Fruit fly (Drosophila melanogaster) whole organism, embryonic: ENCODE data around the gene CG7484.
A peak's percentile ranks its signal among the peaks of the same experiment; 100 is the strongest.

Experiments used
- Abd-B ChIP-seq: fragments of 200-800 bp; sonication (Bioruptor generic); optimal IDR thresholded peaks from 2 replicates; lab custom pipeline; 2018; ENCODE audit warnings: missing biosample characterization, mild to moderate bottlenecking, missing genetic modification characterization, moderate library complexity
- BtbVII ChIP-seq: fragments of 200-800 bp; sonication (Bioruptor generic); optimal IDR thresholded peaks from 3 replicates; lab custom pipeline; 2017; ENCODE audit warnings: missing biosample characterization, mild to moderate bottlenecking, missing genetic modification characterization
- CG10565 ChIP-seq: fragments of 200-800 bp; sonication (Bioruptor generic); optimal IDR thresholded peaks from 3 replicates; lab custom pipeline; 2016; ENCODE audit warnings: missing biosample characterization, mild to moderate bottlenecking, missing genetic modification characterization
- CG10654 ChIP-seq: fragments of 200-800 bp; sonication (Bioruptor generic); optimal IDR thresholded peaks from 2 replicates; lab custom pipeline; 2016; ENCODE audit warnings: missing biosample characterization, missing genetic modification characterization
- CG1529 ChIP-seq: fragments of 200-800 bp; sonication (Bioruptor generic); optimal IDR thresholded peaks from 3 replicates; lab custom pipeline; 2018; ENCODE audit warnings: missing biosample characterization, missing genetic modification characterization
- CG1603 ChIP-seq: fragments of 200-800 bp; sonication (Bioruptor generic); optimal IDR thresholded peaks from 2 replicates; lab custom pipeline; 2019; ENCODE audit warnings: missing biosample characterization, mild to moderate bottlenecking, missing genetic modification characterization, moderate library complexity
- CG16863 ChIP-seq: fragments of 200-800 bp; sonication (Bioruptor generic); optimal IDR thresholded peaks from 3 replicates; lab custom pipeline; 2016; ENCODE audit warnings: missing biosample characterization, missing genetic modification characterization
- CG17612 ChIP-seq: fragments of 200-800 bp; sonication (Bioruptor generic); IDR thresholded peaks from 2 replicates; pipeline ENCODE4 v1.3.6; 2022; ENCODE audit warnings: missing biosample characterization, missing genetic modification characterization
- CG18011 ChIP-seq: fragments of 200-800 bp; sonication (Bioruptor generic); optimal IDR thresholded peaks from 2 replicates; lab custom pipeline; 2017; ENCODE audit warnings: missing biosample characterization, missing genetic modification characterization, mild to moderate bottlenecking, moderate library complexity, missing genotype
- CG30431 ChIP-seq: fragments of 200-800 bp; sonication (Bioruptor generic); optimal IDR thresholded peaks from 2 replicates; lab custom pipeline; 2017; ENCODE audit warnings: missing biosample characterization, missing genetic modification characterization
- CG32772 ChIP-seq: fragments of 200-800 bp; sonication (Bioruptor generic); IDR thresholded peaks from 2 replicates; pipeline ENCODE4 v1.3.6; 2022; ENCODE audit warnings: missing biosample characterization, missing genetic modification characterization
- CG4360 ChIP-seq: fragments of 200-800 bp; sonication (Bioruptor generic); IDR thresholded peaks from 2 replicates; pipeline ENCODE4 v1.3.6; 2022; ENCODE audit warnings: missing biosample characterization, missing genetic modification characterization
- CG4707 ChIP-seq: fragments of 200-800 bp; sonication (Bioruptor generic); optimal IDR thresholded peaks from 2 replicates; lab custom pipeline; 2018; ENCODE audit warnings: missing biosample characterization, mild to moderate bottlenecking, missing genetic modification characterization, moderate library complexity
- CG6683 ChIP-seq: fragments of 200-800 bp; sonication (Bioruptor generic); optimal IDR thresholded peaks from 2 replicates; lab custom pipeline; 2017; ENCODE audit warnings: missing biosample characterization, mild to moderate bottlenecking, missing genetic modification characterization, missing genetic modification reagents
- Chrac-16 ChIP-seq: fragments of 200-800 bp; sonication (Bioruptor generic); optimal IDR thresholded peaks from 3 replicates; lab custom pipeline; 2016; ENCODE audit warnings: missing biosample characterization, missing genetic modification characterization
- D ChIP-seq, 2 experiments: fragments of 200-800 bp in 1 of 2; fragments of >200 bp in 1 of 2; sonication (Bioruptor generic) in 1 of 2; optimal IDR thresholded peaks; 2 replicates in 1 of 2; 3 replicates in 1 of 2; lab custom pipeline; 2017; ENCODE audit warnings: mild to moderate bottlenecking in 1 of 2, missing biosample characterization in 1 of 2, missing genetic modification characterization in 1 of 2, missing genetic modification reagents in 1 of 2
- H2.0 ChIP-seq: fragments of 200-800 bp; sonication (Bioruptor generic); IDR thresholded peaks from 2 replicates; pipeline ENCODE4 v1.3.6; 2022; ENCODE audit warnings: missing biosample characterization, missing genetic modification characterization
- HHEX ChIP-seq: fragments of 200-800 bp; sonication (Bioruptor generic); optimal IDR thresholded peaks from 3 replicates; lab custom pipeline; 2017; ENCODE audit warnings: missing biosample characterization, mild to moderate bottlenecking, missing genetic modification characterization, missing genetic modification reagents
- Hmx ChIP-seq: fragments of 200-800 bp; sonication (Bioruptor generic); optimal IDR thresholded peaks from 2 replicates; lab custom pipeline; 2016; ENCODE audit warnings: missing biosample characterization, missing genetic modification characterization
- Hr78 ChIP-seq, 2 experiments: fragments of 200-800 bp in 1 of 2; fragments of >200 bp in 1 of 2; sonication (Bioruptor generic) in 1 of 2; optimal IDR thresholded peaks; 2 replicates each; lab custom pipeline; 2017 to 2019; ENCODE audit warnings: missing biosample characterization in 2 of 2, missing genetic modification characterization in 2 of 2, mild to moderate bottlenecking in 1 of 2, moderate library complexity in 1 of 2
- Lpt ChIP-seq: fragments of >200 bp; optimal IDR thresholded peaks from 2 replicates; lab custom pipeline; 2018; ENCODE audit warnings: missing biosample characterization, missing genetic modification characterization
- Mad ChIP-seq: fragments of 200-800 bp; sonication (Bioruptor generic); optimal IDR thresholded peaks from 2 replicates; lab custom pipeline; 2016; ENCODE audit warnings: missing biosample characterization, missing genetic modification characterization
- Myb ChIP-seq: fragments of 200-800 bp; sonication (Bioruptor generic); optimal IDR thresholded peaks from 2 replicates; lab custom pipeline; 2016; ENCODE audit warnings: missing biosample characterization, missing genetic modification characterization
- Sox102F ChIP-seq: fragments of 200-800 bp; sonication (Bioruptor generic); optimal IDR thresholded peaks from 2 replicates; lab custom pipeline; 2018; ENCODE audit warnings: missing biosample characterization, mild to moderate bottlenecking, missing genetic modification characterization, moderate library complexity
- Stat92E ChIP-seq, 3 experiments: fragments of >200 bp in 2 of 3; fragments of 200-800 bp in 1 of 3; sonication (Bioruptor generic) in 1 of 3; optimal IDR thresholded peaks; 2 replicates each; lab custom pipeline; 2017 to 2019; ENCODE audit warnings: missing biosample characterization in 3 of 3, missing genetic modification characterization in 3 of 3, mild to moderate bottlenecking in 1 of 3, moderate library complexity in 1 of 3
- az2 ChIP-seq: fragments of 200-800 bp; sonication (Bioruptor generic); optimal IDR thresholded peaks from 3 replicates; lab custom pipeline; 2016; ENCODE audit warnings: missing biosample characterization, missing genetic modification characterization
- bbx ChIP-seq: fragments of 200-800 bp; sonication (Bioruptor generic); IDR thresholded peaks from 2 replicates; pipeline ENCODE4 v1.3.6; 2022; ENCODE audit warnings: missing biosample characterization, missing genetic modification characterization; ENCODE audit not compliant: partially characterized antibody
- cas ChIP-seq: fragments of 200-800 bp; sonication (Bioruptor generic); IDR thresholded peaks from 2 replicates; pipeline ENCODE4 v1.3.6; 2022; ENCODE audit warnings: missing biosample characterization, missing genetic modification characterization
- caup ChIP-seq: fragments of 200-800 bp; sonication (Bioruptor generic); optimal IDR thresholded peaks from 3 replicates; lab custom pipeline; 2017; ENCODE audit warnings: missing biosample characterization, mild to moderate bottlenecking, missing genetic modification characterization, moderate library complexity; ENCODE audit not compliant: severe bottlenecking
- chn ChIP-seq: fragments of 200-800 bp; sonication (Bioruptor generic); optimal IDR thresholded peaks from 2 replicates; lab custom pipeline; 2016; ENCODE audit warnings: missing biosample characterization, missing genetic modification characterization
- crp ChIP-seq, 2 experiments: fragments of 200-800 bp; sonication (Bioruptor generic); optimal IDR thresholded peaks; 2 replicates in 1 of 2; 3 replicates in 1 of 2; lab custom pipeline; 2017; ENCODE audit warnings: missing biosample characterization in 2 of 2, missing genetic modification characterization in 2 of 2, mild to moderate bottlenecking in 1 of 2, moderate library complexity in 1 of 2
- dimm ChIP-seq: fragments of 200-800 bp; sonication (Bioruptor generic); IDR thresholded peaks from 2 replicates; pipeline ENCODE4 v1.3.6; 2022; ENCODE audit warnings: missing biosample characterization, missing genetic modification characterization
- fd64A ChIP-seq: fragments of 200-800 bp; sonication (Bioruptor generic); optimal IDR thresholded peaks from 3 replicates; lab custom pipeline; 2018; ENCODE audit warnings: missing biosample characterization, mild to moderate bottlenecking, missing genetic modification characterization
- fu2 ChIP-seq: fragments of 200-800 bp; sonication (Bioruptor generic); optimal IDR thresholded peaks from 2 replicates; lab custom pipeline; 2016; ENCODE audit warnings: missing biosample characterization, missing genetic modification characterization
- gem ChIP-seq: fragments of 200-800 bp; sonication (Bioruptor generic); optimal IDR thresholded peaks from 2 replicates; lab custom pipeline; 2019; ENCODE audit warnings: missing biosample characterization, mild to moderate bottlenecking, missing genetic modification characterization, moderate library complexity
- gsb ChIP-seq: fragments of 200-800 bp; sonication (Bioruptor generic); IDR thresholded peaks from 2 replicates; pipeline ENCODE4 v1.3.6; 2022; ENCODE audit warnings: missing biosample characterization, missing genetic modification characterization
- h ChIP-seq: fragments of >200 bp; optimal IDR thresholded peaks from 2 replicates; lab custom pipeline; 2017
- jigr1 ChIP-seq: fragments of 200-800 bp; sonication (Bioruptor generic); IDR thresholded peaks from 3 replicates; pipeline ENCODE4 v1.3.6; 2022; ENCODE audit warnings: missing biosample characterization, missing genetic modification characterization
- pb ChIP-seq: fragments of 200-800 bp; sonication (Bioruptor generic); optimal IDR thresholded peaks from 3 replicates; lab custom pipeline; 2016; ENCODE audit warnings: missing biosample characterization, missing genetic modification characterization
- pzg ChIP-seq: fragments of 200-800 bp; sonication (Bioruptor generic); optimal IDR thresholded peaks from 3 replicates; lab custom pipeline; 2018; ENCODE audit warnings: missing biosample characterization, mild to moderate bottlenecking, missing genetic modification characterization, moderate library complexity
- sim ChIP-seq: fragments of 200-800 bp; sonication (Bioruptor generic); IDR thresholded peaks from 2 replicates; pipeline ENCODE4 v1.3.6; 2022; ENCODE audit warnings: missing biosample characterization, missing genetic modification characterization
- slou ChIP-seq: fragments of 200-800 bp; sonication (Bioruptor generic); optimal IDR thresholded peaks from 3 replicates; lab custom pipeline; 2016; ENCODE audit warnings: missing biosample characterization, missing genetic modification characterization
- toy ChIP-seq: fragments of 200-800 bp; sonication (Bioruptor generic); IDR thresholded peaks from 2 replicates; pipeline ENCODE4 v1.3.6; 2022; ENCODE audit warnings: missing biosample characterization, missing genetic modification characterization
- tup ChIP-seq: fragments of 200-800 bp; sonication (Bioruptor generic); optimal IDR thresholded peaks from 2 replicates; lab custom pipeline; 2016; ENCODE audit warnings: missing biosample characterization, mild to moderate bottlenecking, missing genetic modification characterization, moderate library complexity
- unc-4 ChIP-seq: fragments of 200-800 bp; sonication (Bioruptor generic); IDR thresholded peaks from 2 replicates; pipeline ENCODE4 v1.3.6; 2022; ENCODE audit warnings: missing biosample characterization, missing genetic modification characterization; ENCODE audit not compliant: partially characterized antibody
- vfl ChIP-seq: fragments of 200-800 bp; sonication (Bioruptor generic); optimal IDR thresholded peaks from 2 replicates; lab custom pipeline; 2016; ENCODE audit warnings: missing biosample characterization, missing genetic modification characterization
- zen ChIP-seq: fragments of 200-800 bp; sonication (Bioruptor generic); optimal IDR thresholded peaks from 3 replicates; lab custom pipeline; 2018; ENCODE audit warnings: missing biosample characterization, mild to moderate bottlenecking, missing genetic modification characterization, moderate library complexity

Gene CG7484

dm6 chr3L:17658423-17659267, 4.2 kb downstream of the CG7484 start (continued):
- TF ChIP-seq Stat92E (GFP tag; optimal IDR thresholded peaks at IDR 0.05; lab: Kevin White, UChicago) (no peak), az2 (GFP tag; lab: Kevin White, UChicago) (peak; percentile 82), jigr1 (peak; percentile 70; the same call in 2 of the 3 replicates), gsb (GFP tag; lab: Robert Waterston, UW) (peak; percentile 89), pb (GFP tag; lab: Kevin White, UChicago) (peak; percentile 84), fd64A (GFP tag; lab: Kevin White, UChicago) (peak; percentile 86), CG32772 (peak; percentile 92), Mad (GFP tag; lab: Kevin White, UChicago) (peak; percentile 77), Sox102F (peak; percentile 89), CG1529 (GFP tag; lab: Kevin White, UChicago) (peak; percentile 73), H2.0 (GFP tag; lab: Robert Waterston, UW) (peak; percentile 89), crp (GFP tag; optimal IDR thresholded peaks at IDR 0.05; lab: Kevin White, UChicago) (peak in 1 of 2 experiments; percentile 24), CG1603 (tag; lab: Kevin White, UChicago) (peak; percentile 94), tup (GFP tag; lab: Kevin White, UChicago) (peak; percentile 81), toy (GFP tag; lab: Robert Waterston, UW) (peak; percentile 85), CG10654 (peak; percentile 74), BtbVII (GFP tag; lab: Kevin White, UChicago) (peak; percentile 89), Lpt (GFP tag; lab: Kevin White, UChicago) (no peak), Chrac-16 (peak; percentile 78), dimm (peak; percentile 84), chn (peak; percentile 88), zen (peak; percentile 69), h (lab: Kevin White, UChicago) (no peak), CG4707 (GFP tag; lab: Kevin White, UChicago) (peak; percentile 70), CG4360 (peak; percentile 69), cas (peak; percentile 85), fu2 (peak; percentile 92), caup (peak; percentile 91), slou (GFP tag; lab: Kevin White, UChicago) (peak; percentile 77), pzg (GFP tag; lab: Kevin White, UChicago) (peak; percentile 27), Abd-B (peak; percentile 71), CG17612 (peak; percentile 86), CG18011 (GFP tag; lab: Kevin White, UChicago) (peak; percentile 76), Hr78 (GFP tag; optimal IDR thresholded peaks at IDR 0.05; lab: Kevin White, UChicago) (peak in 1 of 2 experiments; percentile 55), CG30431 (GFP tag; lab: Kevin White, UChicago) (peak; percentile 79), CG6683 (peak; percentile 73), Hmx (GFP tag; lab: Kevin White, UChicago) (peak; percentile 64), sim (GFP tag; lab: Robert Waterston, UW) (peak; percentile 86; the same call in 1 of the 2 replicates), CG10565 (peak; percentile 41), Myb (GFP tag; lab: Kevin White, UChicago) (peak; percentile 83), gem (tag; lab: Kevin White, UChicago) (peak; percentile 88), D (optimal IDR thresholded peaks at IDR 0.05; lab: Kevin White, UChicago) (no peak), D (GFP tag; optimal IDR thresholded peaks at IDR 0.05; lab: Kevin White, UChicago) (peak; percentile 56), HHEX (GFP tag; lab: Kevin White, UChicago) (peak; percentile 88), unc-4 (GFP tag; lab: Robert Waterston, UW) (peak; percentile 16; the same call in 1 of the 2 replicates), CG16863 (GFP tag; lab: Kevin White, UChicago) (peak; percentile 87), bbx (GFP tag; lab: Robert Waterston, UW) (peak; percentile 41; the same call in 1 of the 2 replicates), vfl (peak; percentile 89)
